Worm (Caenorhabditis elegans): ENCODE results near the gene C27D9.2.
A peak's percentile ranks its signal among the peaks of the same experiment; 100 is the strongest.

C27D9.2 gene

ce11 chrII:4758462-4758861 is 1.8 kb upstream of the C27D9.2 start, which contains the start of gene F26G1.3:
Gene F26G1.3, plus strand, starts transcription at chrII:4758762.
- no peak for TF ChIP-seq nfya-2 (GFP tag; IDR thresholded peaks at IDR 0.05)
- no peak for TF ChIP-seq Y67H2A.10 (GFP tag; conservative IDR thresholded peaks at IDR 0.05)
- no peak for TF ChIP-seq F33H1.4 (GFP tag; IDR thresholded peaks at IDR 0.05)

ce11 chrII:4755654-4756053 is 997 bp downstream of the C27D9.2 start:
- no peak for TF ChIP-seq F33H1.4 (GFP tag; IDR thresholded peaks at IDR 0.05)
- TF ChIP-seq nhr-27 (tag; optimal IDR thresholded peaks at IDR 0.05), result no peak
- peak; percentile 6 for TF ChIP-seq lsl-1 (GFP tag; optimal IDR thresholded peaks at IDR 0.05)
- peak; percentile 74 for TF ChIP-seq attf-3 (GFP tag; conservative IDR thresholded peaks at IDR 0.05)
- no peak for TF ChIP-seq B0035.1 (tag; optimal IDR thresholded peaks at IDR 0.05)

DNA sequence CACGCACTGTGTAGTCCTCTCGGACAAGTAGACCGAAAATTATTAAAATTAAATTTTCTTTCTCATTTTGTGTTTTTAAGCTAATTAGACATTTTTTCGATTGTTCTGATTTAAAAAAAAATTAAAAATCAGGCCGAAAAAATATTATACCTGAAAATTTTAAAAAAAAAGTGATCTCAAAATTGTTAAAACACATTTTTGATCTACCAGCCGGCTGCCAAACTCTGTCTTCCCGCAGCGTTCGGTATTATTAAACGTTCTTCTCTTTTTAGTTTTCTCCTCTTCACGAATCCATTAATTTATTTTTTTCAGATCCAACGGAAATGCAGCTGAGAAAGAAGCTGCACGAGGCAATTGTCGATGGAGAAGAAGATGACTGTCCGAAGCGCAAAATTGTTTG is 3.5 kb downstream of the C27D9.2 start, which contains the start of gene C27D9.1:
Gene C27D9.1, plus strand, starts transcription at position 281 of the 400 bp plus-strand sequence.
- peak; percentile 74 for TF ChIP-seq madf-6 (GFP tag; IDR thresholded peaks at IDR 0.05)
- no peak for TF ChIP-seq Y53F4B.3 (GFP tag; IDR thresholded peaks at IDR 0.05)
- TF ChIP-seq let-526 (GFP tag; IDR thresholded peaks at IDR 0.05), result no peak
- peak; percentile 33 for TF ChIP-seq xnd-1 (tag; optimal IDR thresholded peaks at IDR 0.05)
- no peak for TF ChIP-seq F33H1.4 (GFP tag; IDR thresholded peaks at IDR 0.05)
- no peak for TF ChIP-seq lin-35 (GFP tag; optimal IDR thresholded peaks at IDR 0.05)
- TF ChIP-seq egrh-3 (GFP tag; IDR thresholded peaks at IDR 0.05), result no peak
- TF ChIP-seq T07F8.4 (tag; optimal IDR thresholded peaks at IDR 0.05), result no peak
- peak; percentile 2 for TF ChIP-seq lsl-1 (GFP tag; optimal IDR thresholded peaks at IDR 0.05)
- TF ChIP-seq somi-1 (GFP tag; optimal IDR thresholded peaks at IDR 0.05), result no peak
- peak; percentile 54 for TF ChIP-seq efl-1 (GFP tag; optimal IDR thresholded peaks at IDR 0.05)
- TF ChIP-seq repo-1 (tag; optimal IDR thresholded peaks at IDR 0.05), result no peak

- no peak for TF ChIP-seq lsy-27 (tag; optimal IDR thresholded peaks at IDR 0.05; ENCODE audit: borderline replicate concordance, insufficient read depth)
- no peak for TF ChIP-seq F57A8.1 (GFP tag; optimal IDR thresholded peaks at IDR 0.05)
Measured at ce11 chrII:4752257-4752728, 4.4 kb downstream of the C27D9.2 start, which contains the start of gene F41C3.1. Gene F41C3.1, plus strand, starts transcription at chrII:4752307.

DNA sequence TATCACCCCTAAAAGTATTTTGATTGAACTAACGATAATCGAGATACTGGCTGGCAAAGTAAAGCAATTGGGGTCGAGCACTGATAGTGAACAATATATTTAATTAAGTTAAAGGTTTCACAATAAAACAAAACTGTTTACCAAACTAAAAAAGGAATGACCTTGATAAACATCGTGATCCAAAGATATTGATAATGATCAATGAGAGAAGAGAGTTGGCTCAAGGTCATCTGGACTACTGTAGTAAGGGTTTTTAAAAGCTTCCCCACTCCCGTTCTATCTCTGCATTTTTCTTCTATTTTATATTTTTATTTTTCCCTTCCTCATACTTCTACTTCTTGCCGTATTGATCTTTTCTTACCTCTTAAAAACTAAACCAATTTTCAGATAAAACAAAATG is 7.1 kb downstream of the C27D9.2 start, which contains the start of gene F41C3.2:
Gene F41C3.2, plus strand, starts transcription at position 388 of the 400 bp plus-strand sequence.
- TF ChIP-seq T26A5.8 (tag; optimal IDR thresholded peaks at IDR 0.05) (no peak), F33H1.4 (GFP tag; IDR thresholded peaks at IDR 0.05) (no peak), nhr-179 (tag; optimal IDR thresholded peaks at IDR 0.05) (no peak), ceh-27 (GFP tag; optimal IDR thresholded peaks at IDR 0.05) (no peak), madf-3 (GFP tag; IDR thresholded peaks at IDR 0.05) (no peak), akir-1 (GFP tag; optimal IDR thresholded peaks at IDR 0.05) (no peak), nhr-27 (tag; optimal IDR thresholded peaks at IDR 0.05) (no peak), die-1 (tag; optimal IDR thresholded peaks at IDR 0.05) (no peak), lin-40 (tag; optimal IDR thresholded peaks at IDR 0.05) (no peak), aptf-3 (GFP tag; IDR thresholded peaks at IDR 0.05) (no peak), lin-35 (GFP tag; optimal IDR thresholded peaks at IDR 0.05) (no peak), F52B5.7 (tag; optimal IDR thresholded peaks at IDR 0.05) (no peak), F57A8.1 (GFP tag; optimal IDR thresholded peaks at IDR 0.05) (no peak), nfya-1 (tag; optimal IDR thresholded peaks at IDR 0.05; ENCODE audit: borderline replicate concordance, insufficient read depth) (no peak), sea-2 (GFP tag; IDR thresholded peaks at IDR 0.05) (no peak)
